Worm (Caenorhabditis elegans) whole organism, mixed stage, embryonic: ENCODE measurements around the gene ZK185.5.

Experiments used
- M03D4.4 ChIP-seq: sonication (generic microtip); optimal IDR thresholded peaks from 2 replicates; lab custom pipeline; 2017; ENCODE audit warnings: mild to moderate bottlenecking, missing genetic modification characterization, missing compliant biosample characterization
- bed-3 ChIP-seq: fragments of 200-800 bp; sonication (Bioruptor generic); optimal IDR thresholded peaks from 3 replicates; lab custom pipeline; 2018; ENCODE audit warnings: mild to moderate bottlenecking, missing genetic modification characterization, moderate library complexity, missing compliant biosample characterization
- blmp-1 ChIP-seq: fragments of 150-350 bp; optimal IDR thresholded peaks from 2 replicates; lab custom pipeline; 2014; ENCODE audit warnings: missing biosample characterization, missing genetic modification characterization
- ceh-43 ChIP-seq: fragments of 200-800 bp; sonication (Bioruptor generic); optimal IDR thresholded peaks from 2 replicates; lab custom pipeline; 2018; ENCODE audit warnings: mild to moderate bottlenecking, missing genetic modification characterization, moderate library complexity, missing compliant biosample characterization
- ces-1 ChIP-seq: fragments of 150-350 bp; optimal IDR thresholded peaks from 2 replicates; lab custom pipeline; 2014; ENCODE audit warnings: missing biosample characterization, missing genetic modification reagents, missing genetic modification characterization
- cnd-1 ChIP-seq: fragments of 200-800 bp; sonication (Bioruptor generic); optimal IDR thresholded peaks from 2 replicates; lab custom pipeline; 2018; ENCODE audit warnings: mild to moderate bottlenecking, missing genetic modification characterization, missing compliant biosample characterization
- drap-1 ChIP-seq: fragments of 200-800 bp; sonication (Bioruptor generic); optimal IDR thresholded peaks from 3 replicates; lab custom pipeline; 2018; ENCODE audit warnings: mild to moderate bottlenecking, missing genetic modification characterization, missing compliant biosample characterization
- elt-3 ChIP-seq: fragments of 150-350 bp; optimal IDR thresholded peaks from 2 replicates; lab custom pipeline; 2014; ENCODE audit warnings: missing biosample characterization, missing genetic modification characterization
- flh-1 ChIP-seq: fragments of 200-800 bp; sonication (Bioruptor generic); optimal IDR thresholded peaks from 2 replicates; lab custom pipeline; 2018; ENCODE audit warnings: mild to moderate bottlenecking, missing genetic modification characterization, moderate library complexity, missing compliant biosample characterization
- ham-2 ChIP-seq: fragments of 200-800 bp; sonication (Bioruptor generic); optimal IDR thresholded peaks from 2 replicates; lab custom pipeline; 2018; ENCODE audit warnings: mild to moderate bottlenecking, missing genetic modification characterization, missing compliant biosample characterization
- hlh-1 ChIP-seq: fragments of 150-350 bp; optimal IDR thresholded peaks from 2 replicates; lab custom pipeline; 2014; ENCODE audit warnings: missing biosample characterization, missing genetic modification reagents, missing genetic modification characterization
- lin-13 ChIP-seq: fragments of 150-350 bp; optimal IDR thresholded peaks from 2 replicates; lab custom pipeline; 2014; ENCODE audit warnings: missing biosample characterization, missing genetic modification characterization
- lin-32 ChIP-seq: fragments of 200-800 bp; sonication (Bioruptor generic); optimal IDR thresholded peaks from 2 replicates; lab custom pipeline; 2018; ENCODE audit warnings: mild to moderate bottlenecking, missing genetic modification characterization, missing compliant biosample characterization
- lsy-2 ChIP-seq: fragments of 150-350 bp; optimal IDR thresholded peaks from 2 replicates; lab custom pipeline; 2014; ENCODE audit warnings: missing biosample characterization, missing genetic modification characterization
- mab-5 ChIP-seq: fragments of 150-350 bp; optimal IDR thresholded peaks from 2 replicates; lab custom pipeline; 2014; ENCODE audit warnings: missing biosample characterization, missing genetic modification characterization
- mep-1 ChIP-seq: fragments of 150-350 bp; optimal IDR thresholded peaks from 2 replicates; lab custom pipeline; 2017; ENCODE audit warnings: missing biosample characterization, missing genetic modification reagents, missing genetic modification characterization, inconsistent platforms
- mls-2 ChIP-seq: sonication (generic microtip); optimal IDR thresholded peaks from 2 replicates; lab custom pipeline; 2016; ENCODE audit warnings: mild to moderate bottlenecking, missing genetic modification characterization, moderate library complexity, missing compliant biosample characterization
- nhr-12 ChIP-seq: fragments of 150-350 bp; optimal IDR thresholded peaks from 2 replicates; lab custom pipeline; 2014; ENCODE audit warnings: missing biosample characterization, missing genetic modification characterization
- nhr-2 ChIP-seq: fragments of 150-350 bp; optimal IDR thresholded peaks from 2 replicates; lab custom pipeline; 2014; ENCODE audit warnings: missing biosample characterization, missing genetic modification characterization
- nhr-237 ChIP-seq: fragments of 150-350 bp; optimal IDR thresholded peaks from 2 replicates; lab custom pipeline; 2014; ENCODE audit warnings: missing biosample characterization, missing genetic modification characterization
- nhr-28 ChIP-seq: fragments of 150-350 bp; optimal IDR thresholded peaks from 2 replicates; lab custom pipeline; 2014; ENCODE audit warnings: missing biosample characterization, missing genetic modification characterization
- nhr-76 ChIP-seq: sonication (generic microtip); optimal IDR thresholded peaks from 2 replicates; lab custom pipeline; 2017; ENCODE audit warnings: missing biosample characterization, missing genetic modification characterization
- pha-4 ChIP-seq: fragments of 150-350 bp; optimal IDR thresholded peaks from 2 replicates; lab custom pipeline; 2018; ENCODE audit warnings: missing biosample characterization, missing genetic modification reagents, missing genetic modification characterization
- sem-2 ChIP-seq: fragments of 200-800 bp; sonication (Bioruptor generic); optimal IDR thresholded peaks from 2 replicates; lab custom pipeline; 2018; ENCODE audit warnings: mild to moderate bottlenecking, missing genetic modification characterization, missing compliant biosample characterization
- sptf-1 ChIP-seq: sonication (generic microtip); optimal IDR thresholded peaks from 2 replicates; lab custom pipeline; 2017; ENCODE audit warnings: mild to moderate bottlenecking, missing genetic modification characterization, moderate library complexity, missing compliant biosample characterization
- tbx-8 ChIP-seq: fragments of 200-800 bp; sonication (Bioruptor generic); optimal IDR thresholded peaks from 2 replicates; lab custom pipeline; 2018; ENCODE audit warnings: mild to moderate bottlenecking, missing genetic modification characterization, moderate library complexity, missing compliant biosample characterization
- unc-120 ChIP-seq: sonication (generic microtip); optimal IDR thresholded peaks from 2 replicates; lab custom pipeline; 2017; ENCODE audit warnings: missing genetic modification characterization, missing compliant biosample characterization; ENCODE audit not compliant: poor library complexity, severe bottlenecking
- unc-39 ChIP-seq: fragments of 150-350 bp; optimal IDR thresholded peaks from 2 replicates; lab custom pipeline; 2014; ENCODE audit warnings: missing biosample characterization, missing genetic modification characterization
- unc-62 ChIP-seq: fragments of 150-350 bp; optimal IDR thresholded peaks from 2 replicates; lab custom pipeline; 2014; ENCODE audit warnings: missing biosample characterization, missing genetic modification reagents, missing genetic modification characterization
- zip-8 ChIP-seq: fragments of 150-350 bp; optimal IDR thresholded peaks from 2 replicates; lab custom pipeline; 2014; ENCODE audit warnings: missing biosample characterization, missing genetic modification characterization

Gene ZK185.5

DNA sequence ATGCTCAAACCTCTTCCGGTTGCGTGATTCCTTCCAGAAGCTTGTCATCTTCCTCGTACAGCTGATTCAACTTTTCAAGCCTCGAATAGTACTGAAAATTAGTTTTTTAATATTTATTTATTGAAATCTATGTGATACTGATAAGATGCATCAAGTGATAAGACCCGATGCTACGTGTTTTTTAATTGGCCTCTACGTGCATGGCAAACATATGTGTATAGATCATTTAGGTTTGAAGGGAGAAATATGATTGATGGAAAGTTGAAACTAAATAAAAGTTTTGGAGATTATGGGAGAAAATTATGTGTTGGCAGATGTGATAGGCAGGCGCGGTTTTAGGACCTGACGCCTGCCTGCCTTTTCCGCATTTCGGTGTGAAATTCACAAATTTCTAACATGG is 1.5 kb downstream of the ZK185.5 start:
- TF ChIP-seq nhr-237 (no peak), unc-62 (GFP tag; lab: Kevin White, UChicago) (no peak), nhr-2 (no peak), nhr-12 (tag; lab: Kevin White, UChicago) (no peak), cnd-1 (no peak), pha-4 (tag; lab: Kevin White, UChicago) (no peak), hlh-1 (tag; lab: Kevin White, UChicago) (no peak), ces-1 (GFP tag; lab: Kevin White, UChicago) (no peak), drap-1 (GFP tag; lab: Kevin White, UChicago) (no peak), ham-2 (GFP tag; lab: Kevin White, UChicago) (no peak)

DNA sequence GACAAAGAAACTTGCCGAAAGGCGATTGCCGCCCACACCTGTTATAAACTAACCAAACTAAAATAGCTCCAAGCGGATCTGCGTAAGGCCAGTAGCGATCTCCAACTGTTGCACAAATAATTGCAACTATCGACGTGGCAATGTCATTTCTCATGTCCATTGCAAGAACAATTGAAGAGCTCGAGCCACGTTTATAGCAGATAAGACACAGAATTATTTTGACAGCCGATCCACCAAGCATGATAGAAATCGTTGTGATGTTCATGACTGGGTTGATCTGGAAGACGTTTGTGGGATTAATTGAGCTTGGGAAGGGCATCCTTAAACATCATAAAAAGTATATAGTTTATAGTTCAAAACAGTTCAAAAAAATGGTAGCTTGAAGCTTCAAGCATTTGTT is 2.7 kb downstream of the ZK185.5 start:
- TF ChIP-seq lin-32 (GFP tag; lab: Kevin White, UChicago) (no peak), unc-62 (GFP tag; lab: Kevin White, UChicago) (no peak), elt-3 (no peak), ham-2 (GFP tag; lab: Kevin White, UChicago) (no peak), sem-2 (GFP tag; lab: Kevin White, UChicago) (no peak), hlh-1 (tag; lab: Kevin White, UChicago) (no peak), blmp-1 (tag; lab: Kevin White, UChicago) (no peak), nhr-237 (no peak), mep-1 (no peak), nhr-28 (tag; lab: Kevin White, UChicago) (no peak), zip-8 (tag; lab: Kevin White, UChicago) (no peak), unc-39 (tag; lab: Kevin White, UChicago) (no peak), nhr-2 (no peak), cnd-1 (no peak), flh-1 (GFP tag; lab: Kevin White, UChicago) (no peak), mab-5 (tag; lab: Kevin White, UChicago) (no peak), tbx-8 (GFP tag; lab: Kevin White, UChicago) (no peak), drap-1 (GFP tag; lab: Kevin White, UChicago) (no peak)

DNA sequence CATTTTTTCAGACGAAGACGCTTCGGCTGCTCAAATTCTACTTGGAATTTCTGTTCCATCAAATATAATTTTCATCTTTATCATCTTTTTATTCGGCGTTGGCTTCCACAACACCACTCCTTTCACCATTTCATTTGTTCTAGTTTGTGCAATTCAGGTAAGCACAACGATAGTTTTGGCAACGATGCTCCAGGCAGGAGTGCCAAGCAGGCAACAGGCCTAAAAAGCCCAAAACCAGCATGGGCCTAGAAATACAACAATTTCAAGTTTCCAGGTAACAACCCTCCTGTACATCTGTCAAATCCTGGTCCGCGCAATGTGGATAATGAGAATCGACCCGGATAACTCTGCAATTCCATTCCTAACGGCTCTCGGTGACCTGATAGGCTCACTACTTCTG is 4.5 kb downstream of the ZK185.5 start:
- TF ChIP-seq ham-2 (GFP tag; lab: Kevin White, UChicago) (no peak), tbx-8 (GFP tag; lab: Kevin White, UChicago) (no peak), ceh-43 (GFP tag; lab: Kevin White, UChicago) (no peak), sem-2 (GFP tag; lab: Kevin White, UChicago) (no peak), lin-13 (no peak), M03D4.4 (no peak), nhr-76 (tag; lab: Kevin White, UChicago) (no peak), drap-1 (GFP tag; lab: Kevin White, UChicago) (no peak), blmp-1 (tag; lab: Kevin White, UChicago) (no peak), nhr-237 (no peak), flh-1 (GFP tag; lab: Kevin White, UChicago) (no peak), elt-3 (no peak), unc-120 (tag; lab: Kevin White, UChicago) (no peak), nhr-28 (tag; lab: Kevin White, UChicago) (no peak), pha-4 (tag; lab: Kevin White, UChicago) (no peak), lsy-2 (tag; lab: Kevin White, UChicago) (no peak), lin-32 (GFP tag; lab: Kevin White, UChicago) (no peak), mls-2 (tag; lab: Kevin White, UChicago) (no peak)

DNA sequence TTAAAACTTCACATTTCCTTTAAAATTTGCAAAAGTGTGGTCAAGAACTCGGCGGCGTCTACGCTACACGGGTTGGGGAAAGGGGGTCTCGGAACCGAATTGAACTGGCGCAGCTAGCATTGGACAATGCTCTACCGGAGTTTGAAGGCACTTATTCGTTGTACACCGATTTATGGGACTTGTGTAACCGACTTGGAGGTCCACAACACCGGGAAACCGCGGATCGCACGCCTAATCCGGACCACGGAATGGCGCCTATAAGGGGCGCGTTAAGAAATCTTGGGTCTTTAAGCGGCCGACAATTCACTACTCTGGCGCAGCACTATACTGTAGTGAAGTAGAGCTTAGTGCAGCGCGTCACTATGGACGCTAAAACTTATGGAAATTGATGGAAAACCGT is 7.0 kb downstream of the ZK185.5 start:
- TF ChIP-seq sptf-1 (tag; lab: Kevin White, UChicago) (no peak), mls-2 (tag; lab: Kevin White, UChicago) (no peak), lsy-2 (tag; lab: Kevin White, UChicago) (no peak), nhr-28 (tag; lab: Kevin White, UChicago) (no peak), bed-3 (GFP tag; lab: Kevin White, UChicago) (no peak), nhr-2 (no peak)

DNA sequence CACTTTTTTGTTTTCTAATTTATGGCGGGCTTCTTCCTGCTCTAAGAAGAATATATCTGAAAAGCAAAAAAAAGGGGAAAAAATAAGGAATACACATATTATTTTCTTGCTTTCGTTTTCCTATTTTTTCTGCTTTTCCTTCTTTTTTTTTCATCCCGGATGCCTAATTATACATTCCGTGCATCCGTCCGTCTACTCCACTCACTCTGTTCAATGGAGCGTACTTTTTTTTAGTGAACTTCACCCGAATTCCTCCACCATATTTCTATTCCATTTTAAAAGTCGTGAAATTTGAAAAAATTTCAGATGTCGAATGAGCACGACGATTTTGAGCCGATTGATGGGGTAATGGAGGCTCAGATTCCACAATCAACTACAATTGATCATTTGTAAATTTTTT is 9.5 kb downstream of the ZK185.5 start, which contains the start of gene ZK185.2:
Gene ZK185.2, plus strand, starts transcription at position 301 of the 400 bp plus-strand sequence.
- TF ChIP-seq nhr-28 (tag; lab: Kevin White, UChicago) = no peak
- TF ChIP-seq nhr-2 = no peak
- no peak for TF ChIP-seq unc-62 (GFP tag; lab: Kevin White, UChicago)
- TF ChIP-seq nhr-12 (tag; lab: Kevin White, UChicago) = no peak
- TF ChIP-seq ceh-43 (GFP tag; lab: Kevin White, UChicago) = no peak
- TF ChIP-seq mab-5 (tag; lab: Kevin White, UChicago) = no peak
- TF ChIP-seq, all 35 proteins: peak for 0
